Fruit fly (Drosophila melanogaster) whole organism, prepupa: Measurements from ENCODE around the gene mei-P26.

ENCODE experiments used
- Blimp-1 ChIP-seq: fragments of 200-800 bp; sonication (Bioruptor generic); optimal IDR thresholded peaks from 3 replicates; lab custom pipeline; 2017; ENCODE audit warnings: missing biosample characterization, missing genetic modification characterization, mild to moderate bottlenecking, moderate library complexity, missing genetic modification reagents
- CG10631 ChIP-seq: fragments of 200-800 bp; sonication (Bioruptor generic); optimal IDR thresholded peaks from 2 replicates; lab custom pipeline; 2016; ENCODE audit warnings: missing biosample characterization, missing genetic modification characterization
- CG10669 ChIP-seq: fragments of 200-800 bp; sonication (Bioruptor generic); optimal IDR thresholded peaks from 3 replicates; lab custom pipeline; 2018; ENCODE audit warnings: missing biosample characterization, mild to moderate bottlenecking, missing genetic modification characterization, moderate library complexity
- CG11294 ChIP-seq: fragments of 200-800 bp; sonication (Bioruptor generic); IDR thresholded peaks from 2 replicates; pipeline ENCODE4 v1.3.6; 2022; ENCODE audit warnings: missing biosample characterization, missing genetic modification characterization
- CG11902 ChIP-seq: fragments of 200-800 bp; sonication (Bioruptor generic); optimal IDR thresholded peaks from 3 replicates; lab custom pipeline; 2016; ENCODE audit warnings: missing biosample characterization, missing genetic modification characterization
- CG15336 ChIP-seq: fragments of 200-800 bp; sonication (Bioruptor generic); IDR thresholded peaks from 2 replicates; pipeline ENCODE4 v1.3.6; 2022; ENCODE audit warnings: missing biosample characterization, missing genetic modification characterization
- CG1621 ChIP-seq: fragments of 200-800 bp; sonication (Bioruptor generic); optimal IDR thresholded peaks from 3 replicates; lab custom pipeline; 2018; ENCODE audit warnings: missing biosample characterization, mild to moderate bottlenecking, missing genetic modification characterization
- CG16779 ChIP-seq: fragments of 200-800 bp; sonication (Bioruptor generic); optimal IDR thresholded peaks from 3 replicates; lab custom pipeline; 2017; ENCODE audit warnings: missing biosample characterization, mild to moderate bottlenecking, missing genetic modification characterization
- CG3032 ChIP-seq: fragments of 200-800 bp; optimal IDR thresholded peaks from 2 replicates; lab custom pipeline; 2019; ENCODE audit warnings: missing biosample characterization, mild to moderate bottlenecking, missing genetic modification characterization, moderate library complexity
- CG31627 ChIP-seq: fragments of 200-800 bp; sonication (Bioruptor generic); optimal IDR thresholded peaks from 3 replicates; lab custom pipeline; 2016; ENCODE audit warnings: missing biosample characterization, missing genetic modification characterization
- CG32006 ChIP-seq: fragments of 200-800 bp; sonication (Bioruptor generic); optimal IDR thresholded peaks from 3 replicates; lab custom pipeline; 2017; ENCODE audit warnings: missing biosample characterization, mild to moderate bottlenecking, missing genetic modification characterization
- CG34406 ChIP-seq: fragments of 200-800 bp; sonication (Bioruptor generic); optimal IDR thresholded peaks from 3 replicates; lab custom pipeline; 2016; ENCODE audit warnings: missing biosample characterization, missing genetic modification characterization
- CG3919 ChIP-seq: fragments of 200-800 bp; sonication (Bioruptor generic); optimal IDR thresholded peaks from 3 replicates; lab custom pipeline; 2016; ENCODE audit warnings: missing biosample characterization, missing genetic modification characterization
- CG6163 ChIP-seq: fragments of 200-800 bp; sonication (Bioruptor generic); IDR thresholded peaks from 3 replicates; pipeline ENCODE4 v1.3.6; 2022; ENCODE audit warnings: missing biosample characterization, missing genetic modification characterization
- CG6276 ChIP-seq: fragments of 200-800 bp; sonication (Bioruptor generic); optimal IDR thresholded peaks from 2 replicates; lab custom pipeline; 2017; ENCODE audit warnings: missing biosample characterization, mild to moderate bottlenecking, missing genetic modification characterization
- CG6792 ChIP-seq: fragments of 200-800 bp; sonication (Bioruptor generic); optimal IDR thresholded peaks from 3 replicates; lab custom pipeline; 2016; ENCODE audit warnings: missing biosample characterization, missing genetic modification characterization
- CG6808 ChIP-seq: fragments of 200-800 bp; sonication (Bioruptor generic); optimal IDR thresholded peaks from 3 replicates; lab custom pipeline; 2017; ENCODE audit warnings: missing biosample characterization, missing genetic modification characterization, mild to moderate bottlenecking, moderate library complexity, missing genetic modification reagents
- CG6854 ChIP-seq: fragments of 200-800 bp; sonication (Bioruptor generic); optimal IDR thresholded peaks from 2 replicates; lab custom pipeline; 2017; ENCODE audit warnings: missing biosample characterization, mild to moderate bottlenecking, missing genetic modification characterization
- CG7368 ChIP-seq: fragments of 200-800 bp; sonication (Bioruptor generic); optimal IDR thresholded peaks from 3 replicates; lab custom pipeline; 2016; ENCODE audit warnings: missing biosample characterization, missing genetic modification characterization
- CG8319 ChIP-seq: fragments of 200-800 bp; sonication (Bioruptor generic); optimal IDR thresholded peaks from 3 replicates; lab custom pipeline; 2016; ENCODE audit warnings: missing biosample characterization, missing genetic modification characterization
- CG9139 ChIP-seq: fragments of 200-800 bp; sonication (Bioruptor generic); optimal IDR thresholded peaks from 3 replicates; lab custom pipeline; 2017; ENCODE audit warnings: missing biosample characterization, mild to moderate bottlenecking, missing genetic modification characterization
- Eip75B ChIP-seq: fragments of 200-800 bp; sonication (Bioruptor generic); optimal IDR thresholded peaks from 3 replicates; lab custom pipeline; 2016; ENCODE audit warnings: missing biosample characterization, missing genetic modification characterization
- Eip78C ChIP-seq: fragments of 200-800 bp; sonication (Bioruptor generic); peaks from one replicate; lab custom pipeline; 2016; ENCODE audit warnings: missing biosample characterization, missing genetic modification characterization
- Eip93F ChIP-seq: fragments of 200-800 bp; sonication (Bioruptor generic); optimal IDR thresholded peaks from 2 replicates; lab custom pipeline; 2016; ENCODE audit warnings: missing biosample characterization, mild to moderate bottlenecking, missing genetic modification characterization
- Ets21C ChIP-seq: fragments of 200-800 bp; sonication (Bioruptor generic); optimal IDR thresholded peaks from 3 replicates; lab custom pipeline; 2016; ENCODE audit warnings: missing biosample characterization, missing genetic modification characterization
- Ets96B ChIP-seq: fragments of 200-800 bp; optimal IDR thresholded peaks from 2 replicates; lab custom pipeline; 2019; ENCODE audit warnings: missing biosample characterization, mild to moderate bottlenecking, missing genetic modification characterization, moderate library complexity
- Hr4 ChIP-seq: fragments of 200-800 bp; sonication (Bioruptor generic); optimal IDR thresholded peaks from 3 replicates; lab custom pipeline; 2016; ENCODE audit warnings: missing biosample characterization, missing genetic modification characterization
- Smox ChIP-seq: fragments of 200-800 bp; sonication (Bioruptor generic); optimal IDR thresholded peaks from 3 replicates; lab custom pipeline; 2016; ENCODE audit warnings: missing biosample characterization, missing genetic modification characterization
- Sox102F ChIP-seq: fragments of 200-800 bp; sonication (Bioruptor generic); optimal IDR thresholded peaks from 2 replicates; lab custom pipeline; 2016; ENCODE audit warnings: missing biosample characterization, mild to moderate bottlenecking, missing genetic modification characterization
- Sox15 ChIP-seq: fragments of 200-800 bp; sonication (Bioruptor generic); optimal IDR thresholded peaks from 3 replicates; lab custom pipeline; 2016; ENCODE audit warnings: missing biosample characterization, missing genetic modification characterization
- acj6 ChIP-seq: fragments of 200-800 bp; sonication (Bioruptor generic); optimal IDR thresholded peaks from 3 replicates; lab custom pipeline; 2016; ENCODE audit warnings: missing biosample characterization, missing genetic modification characterization
- dac ChIP-seq: fragments of 200-800 bp; sonication (Bioruptor generic); optimal IDR thresholded peaks from 2 replicates; lab custom pipeline; 2017; ENCODE audit warnings: missing biosample characterization, mild to moderate bottlenecking, missing genetic modification characterization
- dsx ChIP-seq: fragments of 200-800 bp; optimal IDR thresholded peaks from 3 replicates; lab custom pipeline; 2019; ENCODE audit warnings: missing biosample characterization, mild to moderate bottlenecking, missing genetic modification characterization, moderate library complexity; ENCODE audit not compliant: poor library complexity, severe bottlenecking
- eg ChIP-seq: fragments of 200-800 bp; sonication (Bioruptor generic); IDR thresholded peaks from 3 replicates; pipeline ENCODE4 v1.3.6; 2022; ENCODE audit warnings: missing biosample characterization, missing genetic modification characterization
- esn ChIP-seq: fragments of 200-800 bp; sonication (Bioruptor generic); optimal IDR thresholded peaks from 2 replicates; lab custom pipeline; 2016; ENCODE audit warnings: missing biosample characterization, mild to moderate bottlenecking, missing genetic modification characterization, moderate library complexity
- fkh ChIP-seq: fragments of 200-800 bp; sonication (Bioruptor generic); optimal IDR thresholded peaks from 3 replicates; lab custom pipeline; 2017; ENCODE audit warnings: missing biosample characterization, mild to moderate bottlenecking, missing genetic modification characterization, moderate library complexity
- lz ChIP-seq: fragments of 200-800 bp; sonication (Bioruptor generic); optimal IDR thresholded peaks from 3 replicates; lab custom pipeline; 2016; ENCODE audit warnings: missing biosample characterization, missing genetic modification characterization
- net ChIP-seq: fragments of 200-800 bp; sonication (Bioruptor generic); optimal IDR thresholded peaks from 3 replicates; lab custom pipeline; 2016; ENCODE audit warnings: missing biosample characterization, missing genetic modification characterization
- pdm3 ChIP-seq: fragments of 200-800 bp; sonication (Bioruptor generic); optimal IDR thresholded peaks from 3 replicates; lab custom pipeline; 2016; ENCODE audit warnings: missing biosample characterization, missing genetic modification characterization
- salr ChIP-seq, 2 experiments: fragments of 200-800 bp; sonication (Bioruptor generic); optimal IDR thresholded peaks; 3 replicates each; lab custom pipeline; 2016 to 2018; ENCODE audit warnings: missing biosample characterization in 2 of 2, missing genetic modification characterization in 2 of 2, mild to moderate bottlenecking in 1 of 2
- topi ChIP-seq: fragments of 200-800 bp; sonication (Bioruptor generic); optimal IDR thresholded peaks from 3 replicates; lab custom pipeline; 2016; ENCODE audit warnings: missing biosample characterization, missing genetic modification characterization
- vri ChIP-seq: fragments of 200-800 bp; sonication (Bioruptor generic); optimal IDR thresholded peaks from 3 replicates; lab custom pipeline; 2016; ENCODE audit warnings: missing biosample characterization, mild to moderate bottlenecking, missing genetic modification characterization

The mei-P26 gene

DNA sequence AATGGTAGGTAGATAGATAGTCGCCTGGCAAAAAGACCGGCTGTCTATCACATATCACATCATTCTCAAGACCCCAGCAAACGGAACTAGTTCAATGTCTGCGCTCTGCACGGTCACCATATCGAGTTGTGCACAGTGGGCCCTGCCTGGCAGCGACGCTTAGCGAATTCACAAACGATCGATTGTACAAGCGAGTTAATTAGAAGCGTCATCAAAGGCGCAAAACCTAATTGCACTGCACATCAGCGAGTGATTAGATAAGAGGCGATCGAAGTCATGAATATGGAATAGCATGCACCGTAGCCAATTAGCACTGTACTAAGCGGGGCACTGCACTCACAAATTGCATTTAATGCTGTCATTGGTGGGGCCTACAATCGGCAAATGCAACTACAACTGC lies 57.4 kb downstream of the mei-P26 start (continued):
- TF ChIP-seq salr (GFP tag; optimal IDR thresholded peaks at IDR 0.05; lab: Kevin White, UChicago) (no peak), CG6792 (GFP tag; lab: Kevin White, UChicago) (no peak), pdm3 (GFP tag; lab: Kevin White, UChicago) (peak; percentile 29), CG15336 (GFP tag; lab: Robert Waterston, UW) (peak; percentile 72), CG10669 (GFP tag; lab: Kevin White, UChicago) (no peak), CG1621 (tag; lab: Kevin White, UChicago) (no peak), CG3919 (GFP tag; lab: Kevin White, UChicago) (peak; percentile 31), CG10631 (GFP tag; lab: Kevin White, UChicago) (no peak), CG6276 (GFP tag; lab: Kevin White, UChicago) (peak; percentile 32), CG34406 (GFP tag; lab: Kevin White, UChicago) (no peak), CG7368 (GFP tag; lab: Kevin White, UChicago) (no peak), vri (GFP tag; lab: Kevin White, UChicago) (no peak), esn (GFP tag; lab: Kevin White, UChicago) (no peak), Smox (GFP tag; lab: Kevin White, UChicago) (no peak), dac (GFP tag; lab: Kevin White, UChicago) (peak; percentile 15), CG8319 (no peak), Eip75B (no peak), Blimp-1 (no peak), fkh (GFP tag; lab: Kevin White, UChicago) (no peak), CG11902 (GFP tag; lab: Kevin White, UChicago) (no peak), Sox102F (no peak), topi (GFP tag; lab: Kevin White, UChicago) (no peak), net (GFP tag; lab: Kevin White, UChicago) (no peak)

DNA sequence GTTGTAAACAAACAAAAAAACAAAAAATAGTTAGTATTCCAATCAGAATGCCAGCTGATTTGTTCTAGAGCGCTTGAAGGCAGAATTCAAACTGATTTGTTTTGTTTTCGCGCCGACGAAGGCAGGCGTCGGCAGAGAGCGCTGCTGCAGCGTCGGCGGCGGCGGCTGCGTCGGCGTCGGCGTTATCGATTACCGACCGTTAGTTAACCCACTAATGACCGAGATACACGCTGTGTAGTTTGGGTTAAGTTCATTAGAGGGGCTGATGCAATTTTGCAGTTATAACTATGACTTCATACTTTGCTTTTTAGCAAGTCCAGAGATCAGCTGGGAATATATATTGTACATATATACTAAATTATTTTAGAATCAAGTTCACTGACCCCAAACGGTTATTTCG lies 60.1 kb downstream of the mei-P26 start, which contains the start of gene t:
Gene t, minus strand, starts transcription at position 76 of the 400 bp plus-strand sequence.
- TF ChIP-seq CG11294: peak; percentile 35; the same call in 1 of the 2 replicates
- TF ChIP-seq Sox15 (GFP tag; lab: Kevin White, UChicago): no peak
- peak; percentile 67 for TF ChIP-seq Eip78C (GFP tag; lab: Kevin White, UChicago)
- peak; percentile 2 for TF ChIP-seq Hr4 (GFP tag; lab: Kevin White, UChicago)
- TF ChIP-seq Ets96B: no peak
- no peak for TF ChIP-seq Eip93F (GFP tag; lab: Kevin White, UChicago)
- TF ChIP-seq CG6808 (GFP tag; lab: Kevin White, UChicago): no peak
- TF ChIP-seq CG31627: no peak
- no peak for TF ChIP-seq Ets21C (GFP tag; lab: Kevin White, UChicago)
- TF ChIP-seq CG6854 (GFP tag; lab: Kevin White, UChicago): no peak
- TF ChIP-seq CG6276 (GFP tag; lab: Kevin White, UChicago): peak; percentile 37
- no peak for TF ChIP-seq dsx (GFP tag; lab: Kevin White, UChicago)
- TF ChIP-seq CG32006 (GFP tag; lab: Kevin White, UChicago): peak; percentile 42
- TF ChIP-seq Sox102F: no peak
- TF ChIP-seq dac (GFP tag; lab: Kevin White, UChicago): no peak
- TF ChIP-seq eg (GFP tag; lab: Robert Waterston, UW): peak; percentile 46; the same call in 1 of the 3 replicates
- 0 out of 3 replicates have a peak, but pooled peaks have one; percentile 31 for TF ChIP-seq CG6163 (GFP tag; lab: Robert Waterston, UW)
- peak; percentile 16 for TF ChIP-seq CG16779 (tag; lab: Kevin White, UChicago)
- no peak for TF ChIP-seq esn (GFP tag; lab: Kevin White, UChicago)
- no peak for TF ChIP-seq topi (GFP tag; lab: Kevin White, UChicago)
- TF ChIP-seq lz: no peak
- TF ChIP-seq CG10669 (GFP tag; lab: Kevin White, UChicago): no peak
- TF ChIP-seq CG15336 (GFP tag; lab: Robert Waterston, UW): peak; percentile 50
- TF ChIP-seq pdm3 (GFP tag; lab: Kevin White, UChicago): no peak
- TF ChIP-seq CG6792 (GFP tag; lab: Kevin White, UChicago): no peak
- TF ChIP-seq CG7368 (GFP tag; lab: Kevin White, UChicago): no peak
- TF ChIP-seq acj6 (GFP tag; lab: Kevin White, UChicago): no peak
- no peak for TF ChIP-seq CG3032 (tag; lab: Kevin White, UChicago)
- TF ChIP-seq CG9139 (GFP tag; lab: Kevin White, UChicago): no peak
- no peak for TF ChIP-seq Smox (GFP tag; lab: Kevin White, UChicago)
